Fruit fly (Drosophila melanogaster) whole organism, embryonic: ENCODE measurements around the gene Gad1.

ENCODE experiments used
- Bgb ChIP-seq: fragments of 200-800 bp; sonication (Bioruptor generic); IDR thresholded peaks from 2 replicates; pipeline ENCODE4 v1.3.6; 2022; ENCODE audit warnings: missing biosample characterization, missing genetic modification characterization; ENCODE audit not compliant: partially characterized antibody
- CG10267 ChIP-seq: fragments of 200-800 bp; sonication (Bioruptor generic); optimal IDR thresholded peaks from 2 replicates; lab custom pipeline; 2018; ENCODE audit warnings: missing biosample characterization, mild to moderate bottlenecking, missing genetic modification characterization, moderate library complexity
- CG1233 ChIP-seq: fragments of 200-800 bp; sonication (Bioruptor generic); optimal IDR thresholded peaks from 4 replicates; lab custom pipeline; 2018; ENCODE audit warnings: missing biosample characterization, mild to moderate bottlenecking, missing genetic modification characterization
- CG13296 ChIP-seq: fragments of 200-800 bp; sonication (Bioruptor generic); optimal IDR thresholded peaks from 3 replicates; lab custom pipeline; 2018; ENCODE audit warnings: missing biosample characterization, mild to moderate bottlenecking, missing genetic modification characterization
- CG14014 ChIP-seq: fragments of 200-800 bp; sonication (Bioruptor generic); IDR thresholded peaks from 2 replicates; pipeline ENCODE4 v1.3.6; 2022; ENCODE audit warnings: missing biosample characterization, missing genetic modification characterization
- CG15601 ChIP-seq: fragments of 200-800 bp; sonication (Bioruptor generic); optimal IDR thresholded peaks from 3 replicates; lab custom pipeline; 2019; ENCODE audit warnings: missing biosample characterization, mild to moderate bottlenecking, missing genetic modification characterization, moderate library complexity
- CG1647 ChIP-seq: fragments of 200-800 bp; sonication (Bioruptor generic); optimal IDR thresholded peaks from 3 replicates; lab custom pipeline; 2016; ENCODE audit warnings: missing biosample characterization, missing genetic modification characterization
- CG16813 ChIP-seq: fragments of 200-800 bp; sonication (Bioruptor generic); IDR thresholded peaks from 3 replicates; pipeline ENCODE4 v1.3.6; 2022; ENCODE audit warnings: missing biosample characterization, missing genetic modification characterization; ENCODE audit not compliant: partially characterized antibody
- CG17385 ChIP-seq: fragments of 200-800 bp; sonication (Bioruptor generic); optimal IDR thresholded peaks from 3 replicates; lab custom pipeline; 2018; ENCODE audit warnings: missing biosample characterization, mild to moderate bottlenecking, missing genetic modification characterization
- CG18262 ChIP-seq: fragments of 200-800 bp; optimal IDR thresholded peaks from 3 replicates; lab custom pipeline; 2019; ENCODE audit warnings: missing biosample characterization, mild to moderate bottlenecking, missing genetic modification characterization, moderate library complexity
- CG2712 ChIP-seq: fragments of 200-800 bp; optimal IDR thresholded peaks from 3 replicates; lab custom pipeline; 2019; ENCODE audit warnings: missing biosample characterization, mild to moderate bottlenecking, missing genetic modification characterization, moderate library complexity
- CG3163 ChIP-seq: fragments of 200-800 bp; sonication (Bioruptor generic); optimal IDR thresholded peaks from 3 replicates; lab custom pipeline; 2016; ENCODE audit warnings: missing biosample characterization, missing genetic modification characterization
- CG32767 ChIP-seq: fragments of 200-800 bp; sonication (Bioruptor generic); IDR thresholded peaks from 2 replicates; pipeline ENCODE4 v1.3.6; 2022; ENCODE audit warnings: missing biosample characterization, missing genetic modification characterization
- CG32772 ChIP-seq: fragments of 200-800 bp; sonication (Bioruptor generic); IDR thresholded peaks from 2 replicates; pipeline ENCODE4 v1.3.6; 2022; ENCODE audit warnings: missing biosample characterization, missing genetic modification characterization
- CG34224 ChIP-seq: fragments of 200-800 bp; sonication (Bioruptor generic); IDR thresholded peaks from 3 replicates; pipeline ENCODE4 v1.3.6; 2022; ENCODE audit warnings: missing biosample characterization, missing genetic modification characterization; ENCODE audit not compliant: partially characterized antibody
- CTCF ChIP-seq: fragments of 200-800 bp; sonication (Bioruptor generic); optimal IDR thresholded peaks from 2 replicates; lab custom pipeline; 2017; ENCODE audit warnings: missing biosample characterization, mild to moderate bottlenecking, missing genetic modification characterization, moderate library complexity
- D19A ChIP-seq: fragments of 200-800 bp; optimal IDR thresholded peaks from 3 replicates; lab custom pipeline; 2019; ENCODE audit warnings: missing biosample characterization, mild to moderate bottlenecking, missing genetic modification characterization, moderate library complexity
- Dad ChIP-seq: fragments of 200-800 bp; sonication (Bioruptor generic); optimal IDR thresholded peaks from 3 replicates; lab custom pipeline; 2016; ENCODE audit warnings: missing biosample characterization, missing genetic modification characterization
- Dll ChIP-seq: fragments of 200-800 bp; sonication (Bioruptor generic); IDR thresholded peaks from 4 replicates; pipeline ENCODE4 v1.3.6; 2022; ENCODE audit warnings: missing biosample characterization, missing genetic modification characterization; ENCODE audit not compliant: partially characterized antibody
- Doc3 ChIP-seq: fragments of 200-800 bp; sonication (Bioruptor generic); IDR thresholded peaks from 3 replicates; pipeline ENCODE4 v1.3.6; 2022; ENCODE audit warnings: missing biosample characterization, missing genetic modification characterization; ENCODE audit not compliant: partially characterized antibody
- Hey ChIP-seq: fragments of 200-800 bp; sonication (Bioruptor generic); optimal IDR thresholded peaks from 3 replicates; lab custom pipeline; 2018; ENCODE audit warnings: missing biosample characterization, mild to moderate bottlenecking, missing genetic modification characterization
- Max ChIP-seq: fragments of 200-800 bp; sonication (Bioruptor generic); optimal IDR thresholded peaks from 2 replicates; lab custom pipeline; 2016; ENCODE audit warnings: missing biosample characterization, mild to moderate bottlenecking, missing genetic modification characterization
- PHDP ChIP-seq: fragments of 200-800 bp; sonication (Bioruptor generic); optimal IDR thresholded peaks from 3 replicates; lab custom pipeline; 2018; ENCODE audit warnings: missing biosample characterization, mild to moderate bottlenecking, missing genetic modification characterization, moderate library complexity
- Poxn ChIP-seq: fragments of 200-800 bp; sonication (Bioruptor generic); IDR thresholded peaks from 2 replicates; pipeline ENCODE4 v1.3.6; 2022; ENCODE audit warnings: missing biosample characterization, missing genetic modification characterization
- Ravus ChIP-seq: fragments of 200-800 bp; sonication (Bioruptor generic); IDR thresholded peaks from 2 replicates; pipeline ENCODE4 v1.3.6; 2022; ENCODE audit warnings: missing biosample characterization, missing genetic modification characterization
- Rfx ChIP-seq: fragments of 200-800 bp; sonication (Bioruptor generic); IDR thresholded peaks from 2 replicates; pipeline ENCODE4 v1.3.6; 2022; ENCODE audit warnings: missing biosample characterization, missing genetic modification characterization
- Scr ChIP-seq: fragments of 200-800 bp; sonication (Bioruptor generic); IDR thresholded peaks from 2 replicates; pipeline ENCODE4 v1.3.6; 2022; ENCODE audit warnings: missing biosample characterization, missing genetic modification characterization; ENCODE audit not compliant: partially characterized antibody
- Trl ChIP-seq, 3 experiments: fragments of >200 bp in 2 of 3; fragments of 200-800 bp in 1 of 3; sonication (Bioruptor generic) in 1 of 3; optimal IDR thresholded peaks; 2 replicates in 1 of 3; 3 replicates in 2 of 3; lab custom pipeline; 2016 to 2017; ENCODE audit warnings: missing biosample characterization in 1 of 3, missing genetic modification characterization in 1 of 3
- ab ChIP-seq: fragments of 200-800 bp; sonication (Bioruptor generic); optimal IDR thresholded peaks from 2 replicates; lab custom pipeline; 2016; ENCODE audit warnings: missing biosample characterization, missing genetic modification characterization
- ase ChIP-seq: fragments of 200-800 bp; sonication (Bioruptor generic); IDR thresholded peaks from 3 replicates; pipeline ENCODE4 v1.3.6; 2022; ENCODE audit warnings: missing biosample characterization, missing genetic modification characterization
- cad ChIP-seq: fragments of >200 bp; optimal IDR thresholded peaks from 2 replicates; lab custom pipeline; 2017; ENCODE audit warnings: missing biosample characterization, missing genetic modification characterization
- caup ChIP-seq: fragments of 200-800 bp; sonication (Bioruptor generic); optimal IDR thresholded peaks from 3 replicates; lab custom pipeline; 2017; ENCODE audit warnings: missing biosample characterization, mild to moderate bottlenecking, missing genetic modification characterization, moderate library complexity; ENCODE audit not compliant: severe bottlenecking
- cg ChIP-seq: fragments of 200-800 bp; sonication (Bioruptor generic); optimal IDR thresholded peaks from 3 replicates; lab custom pipeline; 2019; ENCODE audit warnings: missing biosample characterization, mild to moderate bottlenecking, missing genetic modification characterization, moderate library complexity
- chinmo ChIP-seq: fragments of 200-800 bp; sonication (Bioruptor generic); IDR thresholded peaks from 4 replicates; pipeline ENCODE4 v1.3.6; 2022; ENCODE audit warnings: missing biosample characterization, missing genetic modification characterization; ENCODE audit not compliant: partially characterized antibody
- croc ChIP-seq: fragments of 200-800 bp; sonication (Bioruptor generic); conservative IDR thresholded peaks from 3 replicates; pipeline ENCODE4 v1.3.6; 2022; ENCODE audit warnings: missing biosample characterization, missing genetic modification characterization
- crol ChIP-seq: fragments of 200-800 bp; sonication (Bioruptor generic); IDR thresholded peaks from 2 replicates; pipeline ENCODE4 v1.3.6; 2022; ENCODE audit warnings: missing biosample characterization, missing genetic modification characterization
- danr ChIP-seq: fragments of 200-800 bp; sonication (Bioruptor generic); IDR thresholded peaks from 2 replicates; pipeline ENCODE4 v1.3.6; 2022; ENCODE audit warnings: missing biosample characterization, missing genetic modification characterization
- dpn ChIP-seq, 2 experiments: fragments of 200-800 bp; sonication (Bioruptor generic); optimal IDR thresholded peaks; 3 replicates each; lab custom pipeline; 2016; ENCODE audit warnings: missing biosample characterization in 2 of 2, missing genetic modification characterization in 2 of 2
- esg ChIP-seq: fragments of 200-800 bp; sonication (Bioruptor generic); conservative IDR thresholded peaks from 2 replicates; pipeline ENCODE4 v1.3.6; 2022; ENCODE audit warnings: missing biosample characterization, missing genetic modification characterization
- gsb ChIP-seq: fragments of 200-800 bp; sonication (Bioruptor generic); IDR thresholded peaks from 2 replicates; pipeline ENCODE4 v1.3.6; 2022; ENCODE audit warnings: missing biosample characterization, missing genetic modification characterization
- hbn ChIP-seq: fragments of 200-800 bp; sonication (Bioruptor generic); IDR thresholded peaks from 2 replicates; pipeline ENCODE4 v1.3.6; 2022; ENCODE audit warnings: missing biosample characterization, missing genetic modification characterization; ENCODE audit not compliant: partially characterized antibody
- mld ChIP-seq: fragments of 200-800 bp; sonication (Bioruptor generic); IDR thresholded peaks from 3 replicates; pipeline ENCODE4 v1.3.6; 2022; ENCODE audit warnings: missing biosample characterization, missing genetic modification characterization; ENCODE audit not compliant: partially characterized antibody
- nau ChIP-seq: fragments of 200-800 bp; sonication (Bioruptor generic); optimal IDR thresholded peaks from 3 replicates; lab custom pipeline; 2017; ENCODE audit warnings: missing biosample characterization, mild to moderate bottlenecking, missing genetic modification characterization, missing genetic modification reagents
- stc ChIP-seq: fragments of 200-800 bp; sonication (Bioruptor generic); IDR thresholded peaks from 2 replicates; pipeline ENCODE4 v1.3.6; 2022; ENCODE audit warnings: missing biosample characterization, missing genetic modification characterization
- tgo ChIP-seq: fragments of 200-800 bp; sonication (Bioruptor generic); IDR thresholded peaks from 3 replicates; pipeline ENCODE4 v1.3.6; 2022; ENCODE audit warnings: missing biosample characterization, missing genetic modification characterization
- trh ChIP-seq: fragments of 200-800 bp; sonication (Bioruptor generic); optimal IDR thresholded peaks from 2 replicates; lab custom pipeline; 2016; ENCODE audit warnings: missing biosample characterization, missing genetic modification characterization
- tup ChIP-seq: fragments of 200-800 bp; sonication (Bioruptor generic); optimal IDR thresholded peaks from 2 replicates; lab custom pipeline; 2016; ENCODE audit warnings: missing biosample characterization, mild to moderate bottlenecking, missing genetic modification characterization, moderate library complexity
- unpg ChIP-seq: fragments of 200-800 bp; sonication (Bioruptor generic); optimal IDR thresholded peaks from 3 replicates; lab custom pipeline; 2018; ENCODE audit warnings: missing biosample characterization, mild to moderate bottlenecking, missing genetic modification characterization, moderate library complexity
- wek ChIP-seq: fragments of 200-800 bp; sonication (Bioruptor generic); optimal IDR thresholded peaks from 3 replicates; lab custom pipeline; 2018; ENCODE audit warnings: missing biosample characterization, mild to moderate bottlenecking, missing genetic modification characterization, moderate library complexity

The Gad1 gene

dm6 chr3L:4102496-4103257 lies 14.1 kb upstream of the Gad1 start, which contains the start of gene CG14995 (continued):
- peak; percentile 74 for TF ChIP-seq Dll (GFP tag; lab: Robert Waterston, UW)
- TF ChIP-seq CG16813 (GFP tag; lab: Robert Waterston, UW) = peak; percentile 75
- TF ChIP-seq danr (GFP tag; lab: Robert Waterston, UW) = no peak
- no peak for TF ChIP-seq Poxn (GFP tag; lab: Robert Waterston, UW)
- peak; percentile 67 for TF ChIP-seq Scr (GFP tag; lab: Robert Waterston, UW)
- no peak for TF ChIP-seq CG1233 (GFP tag; lab: Kevin White, UChicago)
- peak; percentile 63 for TF ChIP-seq CG13296 (GFP tag; lab: Kevin White, UChicago)
- no peak for TF ChIP-seq CG32772 (GFP tag; lab: Robert Waterston, UW)
- TF ChIP-seq CG17385 = peak; percentile 39
- no peak for TF ChIP-seq Dad (GFP tag; lab: Kevin White, UChicago)
- peak; percentile 8; the same call in 1 of the 2 replicates for TF ChIP-seq Rfx (GFP tag; lab: Robert Waterston, UW)
- TF ChIP-seq PHDP (tag; lab: Kevin White, UChicago) = peak; percentile 50
- TF ChIP-seq CG34224 (GFP tag; lab: Robert Waterston, UW) = peak; percentile 28; the same call in 2 of the 3 replicates
- TF ChIP-seq CG10267 (tag; lab: Kevin White, UChicago) = peak; percentile 5
- peak; percentile 16 for TF ChIP-seq CG15601 (tag; lab: Kevin White, UChicago)
- peak; percentile 31 for TF ChIP-seq caup
- TF ChIP-seq D19A = peak; percentile 67
- peak; percentile 96 for TF ChIP-seq chinmo
- no peak for TF ChIP-seq tup (GFP tag; lab: Kevin White, UChicago)
- TF ChIP-seq stc (GFP tag; lab: Robert Waterston, UW) = no peak; the same call in 1 of the 2 replicates
- no peak for TF ChIP-seq unpg (GFP tag; lab: Kevin White, UChicago)
- TF ChIP-seq mld = no peak
- no peak for TF ChIP-seq ab
- TF ChIP-seq Ravus = no peak
- TF ChIP-seq trh = no peak
- TF ChIP-seq Trl (optimal IDR thresholded peaks at IDR 0.05; lab: Kevin White, UChicago) = peak; percentile 61 to 86
- TF ChIP-seq Trl (GFP tag; optimal IDR thresholded peaks at IDR 0.05; lab: Kevin White, UChicago) = no peak
- TF ChIP-seq Bgb (GFP tag; lab: Robert Waterston, UW) = peak; percentile 70
- no peak for TF ChIP-seq ase (GFP tag; lab: Robert Waterston, UW)
- TF ChIP-seq crol (GFP tag; lab: Robert Waterston, UW) = no peak
- TF ChIP-seq CG14014 (GFP tag; lab: Robert Waterston, UW) = no peak
- TF ChIP-seq Max = peak; percentile 12
- no peak for TF ChIP-seq wek (GFP tag; lab: Kevin White, UChicago)
- peak; percentile 72 for TF ChIP-seq nau (GFP tag; lab: Kevin White, UChicago)
- no peak for TF ChIP-seq CTCF
- TF ChIP-seq Doc3 (GFP tag; lab: Robert Waterston, UW) = peak; percentile 59
- no peak for TF ChIP-seq croc (GFP tag; lab: Robert Waterston, UW)
- TF ChIP-seq gsb (GFP tag; lab: Robert Waterston, UW) = no peak
- TF ChIP-seq CG32767 (GFP tag; lab: Robert Waterston, UW) = peak; percentile 18; the same call in 1 of the 2 replicates
- TF ChIP-seq CG3163 (GFP tag; lab: Kevin White, UChicago) = peak; percentile 31
- TF ChIP-seq hbn = peak; percentile 38
- peak; percentile 87 for TF ChIP-seq cg (GFP tag; lab: Kevin White, UChicago)
- TF ChIP-seq dpn (GFP tag; optimal IDR thresholded peaks at IDR 0.05; lab: Kevin White, UChicago) = no peak
- no peak for TF ChIP-seq tgo (GFP tag; lab: Robert Waterston, UW)
- TF ChIP-seq cad (GFP tag; lab: Kevin White, UChicago) = no peak
- no peak for TF ChIP-seq CG18262 (tag; lab: Kevin White, UChicago)
- no peak for TF ChIP-seq Hey (tag; lab: Kevin White, UChicago)
- TF ChIP-seq CG2712 (tag; lab: Kevin White, UChicago) = peak; percentile 31
- TF ChIP-seq esg = no peak
- no peak for TF ChIP-seq CG1647 (GFP tag; lab: Kevin White, UChicago)
